Fruit fly (Drosophila melanogaster) whole organism, embryonic: ENCODE results near the gene CG10862.

ENCODE experiments used
- Bdp1 ChIP-seq: fragments of 200-800 bp; sonication (Bioruptor generic); optimal IDR thresholded peaks from 3 replicates; lab custom pipeline; 2016; ENCODE audit warnings: missing biosample characterization, missing genetic modification characterization
- Bteb2 ChIP-seq: fragments of 200-800 bp; sonication (Bioruptor generic); optimal IDR thresholded peaks from 2 replicates; lab custom pipeline; 2016; ENCODE audit warnings: missing biosample characterization, missing genetic modification characterization
- CG1024 ChIP-seq: fragments of 200-800 bp; sonication (Bioruptor generic); IDR thresholded peaks from 2 replicates; pipeline ENCODE4 v1.3.6; 2022; ENCODE audit warnings: missing biosample characterization, missing genetic modification characterization
- CG10431 ChIP-seq: fragments of 200-800 bp; sonication (Bioruptor generic); optimal IDR thresholded peaks from 3 replicates; lab custom pipeline; 2018; ENCODE audit warnings: missing biosample characterization, mild to moderate bottlenecking, missing genetic modification characterization
- CG11085 ChIP-seq: fragments of 200-800 bp; sonication (Bioruptor generic); IDR thresholded peaks from 2 replicates; pipeline ENCODE4 v1.3.6; 2022; ENCODE audit warnings: missing biosample characterization, missing genetic modification characterization
- CG12299 ChIP-seq: fragments of 200-800 bp; sonication (Bioruptor generic); optimal IDR thresholded peaks from 2 replicates; lab custom pipeline; 2018; ENCODE audit warnings: missing biosample characterization, mild to moderate bottlenecking, missing genetic modification characterization
- CG1529 ChIP-seq: fragments of 200-800 bp; sonication (Bioruptor generic); optimal IDR thresholded peaks from 3 replicates; lab custom pipeline; 2018; ENCODE audit warnings: missing biosample characterization, missing genetic modification characterization
- CG17328 ChIP-seq: fragments of 200-800 bp; sonication (Bioruptor generic); IDR thresholded peaks from 2 replicates; pipeline ENCODE4 v1.3.6; 2022; ENCODE audit warnings: missing biosample characterization, missing genetic modification characterization
- CG2889 ChIP-seq: fragments of 200-800 bp; sonication (Bioruptor generic); IDR thresholded peaks from 3 replicates; pipeline ENCODE4 v1.3.6; 2022; ENCODE audit warnings: missing biosample characterization, missing genetic modification characterization
- CG31365 ChIP-seq: fragments of 200-800 bp; sonication (Bioruptor generic); optimal IDR thresholded peaks from 2 replicates; lab custom pipeline; 2018; ENCODE audit warnings: missing biosample characterization, mild to moderate bottlenecking, missing genetic modification characterization
- CG4360 ChIP-seq: fragments of 200-800 bp; sonication (Bioruptor generic); IDR thresholded peaks from 2 replicates; pipeline ENCODE4 v1.3.6; 2022; ENCODE audit warnings: missing biosample characterization, missing genetic modification characterization
- CG43689 ChIP-seq: fragments of 200-800 bp; sonication (Bioruptor generic); IDR thresholded peaks from 2 replicates; pipeline ENCODE4 v1.3.6; 2022; ENCODE audit warnings: missing biosample characterization, missing genetic modification characterization
- CG5180 ChIP-seq: fragments of 200-800 bp; sonication (Bioruptor generic); optimal IDR thresholded peaks from 3 replicates; lab custom pipeline; 2017; ENCODE audit warnings: missing biosample characterization, missing genetic modification characterization, mild to moderate bottlenecking, moderate library complexity, missing genetic modification reagents
- CG7556 ChIP-seq: fragments of 200-800 bp; sonication (Bioruptor generic); optimal IDR thresholded peaks from 2 replicates; lab custom pipeline; 2017; ENCODE audit warnings: missing biosample characterization, mild to moderate bottlenecking, missing genetic modification characterization
- CG7745 ChIP-seq: fragments of 200-800 bp; sonication (Bioruptor generic); optimal IDR thresholded peaks from 2 replicates; lab custom pipeline; 2018; ENCODE audit warnings: missing biosample characterization, mild to moderate bottlenecking, missing genetic modification characterization, moderate library complexity
- CkIIα-i1 ChIP-seq: fragments of 200-800 bp; sonication (Bioruptor generic); IDR thresholded peaks from 2 replicates; pipeline ENCODE4 v1.3.6; 2022; ENCODE audit warnings: missing biosample characterization, missing genetic modification characterization
- E2f2 ChIP-seq: fragments of 200-800 bp; sonication (Bioruptor generic); IDR thresholded peaks from 2 replicates; pipeline ENCODE4 v1.3.6; 2022; ENCODE audit warnings: missing biosample characterization, missing genetic modification characterization
- Gug ChIP-seq: fragments of 200-800 bp; sonication (Bioruptor generic); IDR thresholded peaks from 4 replicates; pipeline ENCODE4 v1.3.6; 2022; ENCODE audit warnings: missing biosample characterization, missing genetic modification characterization
- H2.0 ChIP-seq: fragments of 200-800 bp; sonication (Bioruptor generic); IDR thresholded peaks from 2 replicates; pipeline ENCODE4 v1.3.6; 2022; ENCODE audit warnings: missing biosample characterization, missing genetic modification characterization
- MBD-R2 ChIP-seq: fragments of 200-800 bp; sonication (Bioruptor generic); IDR thresholded peaks from 2 replicates; pipeline ENCODE4 v1.3.6; 2022; ENCODE audit warnings: missing biosample characterization, missing genetic modification characterization
- Meics ChIP-seq: fragments of 200-800 bp; sonication (Bioruptor generic); optimal IDR thresholded peaks from 2 replicates; lab custom pipeline; 2017; ENCODE audit warnings: missing biosample characterization, mild to moderate bottlenecking, missing genetic modification characterization
- NFAT ChIP-seq: fragments of 200-800 bp; sonication (Bioruptor generic); IDR thresholded peaks from 2 replicates; pipeline ENCODE4 v1.3.6; 2022; ENCODE audit warnings: missing biosample characterization, missing genetic modification characterization
- Opbp ChIP-seq: fragments of 200-800 bp; sonication (Bioruptor generic); IDR thresholded peaks from 3 replicates; pipeline ENCODE4 v1.3.6; 2022; ENCODE audit warnings: missing biosample characterization, missing genetic modification characterization; ENCODE audit not compliant: partially characterized antibody
- Sin3A ChIP-seq: fragments of >200 bp; optimal IDR thresholded peaks from 2 replicates; lab custom pipeline; 2018
- Stat92E ChIP-seq, 3 experiments: fragments of >200 bp in 2 of 3; fragments of 200-800 bp in 1 of 3; sonication (Bioruptor generic) in 1 of 3; optimal IDR thresholded peaks; 2 replicates each; lab custom pipeline; 2017 to 2019; ENCODE audit warnings: missing biosample characterization in 3 of 3, missing genetic modification characterization in 3 of 3, mild to moderate bottlenecking in 1 of 3, moderate library complexity in 1 of 3
- TFAM ChIP-seq: fragments of 200-800 bp; sonication (Bioruptor generic); optimal IDR thresholded peaks from 2 replicates; lab custom pipeline; 2017; ENCODE audit warnings: missing biosample characterization, missing genetic modification characterization, inconsistent platforms
- Xbp1 ChIP-seq: fragments of 200-800 bp; sonication (Bioruptor generic); optimal IDR thresholded peaks from 3 replicates; lab custom pipeline; 2016; ENCODE audit warnings: missing biosample characterization, mild to moderate bottlenecking, missing genetic modification characterization
- aop ChIP-seq: fragments of 200-800 bp; sonication (Bioruptor generic); IDR thresholded peaks from 2 replicates; pipeline ENCODE4 v1.3.6; 2022; ENCODE audit warnings: missing biosample characterization, missing genetic modification characterization
- ase ChIP-seq: fragments of 200-800 bp; sonication (Bioruptor generic); IDR thresholded peaks from 3 replicates; pipeline ENCODE4 v1.3.6; 2022; ENCODE audit warnings: missing biosample characterization, missing genetic modification characterization
- cas ChIP-seq: fragments of 200-800 bp; sonication (Bioruptor generic); IDR thresholded peaks from 2 replicates; pipeline ENCODE4 v1.3.6; 2022; ENCODE audit warnings: missing biosample characterization, missing genetic modification characterization
- croc ChIP-seq: fragments of 200-800 bp; sonication (Bioruptor generic); conservative IDR thresholded peaks from 3 replicates; pipeline ENCODE4 v1.3.6; 2022; ENCODE audit warnings: missing biosample characterization, missing genetic modification characterization
- dpn ChIP-seq, 2 experiments: fragments of 200-800 bp; sonication (Bioruptor generic); optimal IDR thresholded peaks; 3 replicates each; lab custom pipeline; 2016; ENCODE audit warnings: missing biosample characterization in 2 of 2, missing genetic modification characterization in 2 of 2
- ems ChIP-seq: fragments of 200-800 bp; sonication (Bioruptor generic); optimal IDR thresholded peaks from 3 replicates; lab custom pipeline; 2016; ENCODE audit warnings: missing biosample characterization, missing genetic modification characterization
- fru ChIP-seq: fragments of >200 bp; optimal IDR thresholded peaks from 2 replicates; lab custom pipeline; 2017
- gt ChIP-seq: fragments of 200-800 bp; sonication (Bioruptor generic); IDR thresholded peaks from 2 replicates; pipeline ENCODE4 v1.3.6; 2022; ENCODE audit warnings: missing biosample characterization, missing genetic modification characterization
- hth ChIP-seq: fragments of >200 bp; optimal IDR thresholded peaks from 2 replicates; lab custom pipeline; 2017; ENCODE audit warnings: inconsistent platforms
- ken ChIP-seq: fragments of 200-800 bp; sonication (Bioruptor generic); IDR thresholded peaks from 3 replicates; pipeline ENCODE4 v1.3.6; 2022; ENCODE audit warnings: missing biosample characterization, missing genetic modification characterization
- klu ChIP-seq: fragments of 200-800 bp; sonication (Bioruptor generic); IDR thresholded peaks from 2 replicates; pipeline ENCODE4 v1.3.6; 2022; ENCODE audit warnings: missing biosample characterization, missing genetic modification characterization
- kni ChIP-seq: fragments of 200-800 bp; sonication (Bioruptor generic); optimal IDR thresholded peaks from 3 replicates; lab custom pipeline; 2017; ENCODE audit warnings: mild to moderate bottlenecking, missing biosample characterization, missing genetic modification reagents, missing genetic modification characterization
- mam ChIP-seq: fragments of 200-800 bp; sonication (Bioruptor generic); optimal IDR thresholded peaks from 3 replicates; lab custom pipeline; 2016; ENCODE audit warnings: missing biosample characterization, missing genetic modification characterization
- pfk ChIP-seq: fragments of 200-800 bp; sonication (Bioruptor generic); optimal IDR thresholded peaks from 2 replicates; lab custom pipeline; 2018; ENCODE audit warnings: missing biosample characterization, mild to moderate bottlenecking, missing genetic modification characterization, moderate library complexity
- phol ChIP-seq: fragments of 200-800 bp; sonication (Bioruptor generic); optimal IDR thresholded peaks from 3 replicates; lab custom pipeline; 2018; ENCODE audit warnings: missing biosample characterization, mild to moderate bottlenecking, missing genetic modification characterization, moderate library complexity
- pnt ChIP-seq: fragments of 200-800 bp; sonication (Bioruptor generic); optimal IDR thresholded peaks from 3 replicates; lab custom pipeline; 2016; ENCODE audit warnings: missing biosample characterization, missing genetic modification characterization
- ranshi ChIP-seq: fragments of 200-800 bp; sonication (Bioruptor generic); IDR thresholded peaks from 2 replicates; pipeline ENCODE4 v1.3.6; 2022; ENCODE audit warnings: missing biosample characterization, missing genetic modification characterization
- repo ChIP-seq: fragments of 200-800 bp; sonication (Bioruptor generic); optimal IDR thresholded peaks from 2 replicates; lab custom pipeline; 2016; ENCODE audit warnings: missing biosample characterization, missing genetic modification characterization
- shn ChIP-seq: fragments of 200-800 bp; sonication (Bioruptor generic); optimal IDR thresholded peaks from 3 replicates; lab custom pipeline; 2016; ENCODE audit warnings: missing biosample characterization, missing genetic modification characterization
- sima ChIP-seq: fragments of 200-800 bp; sonication (Bioruptor generic); optimal IDR thresholded peaks from 2 replicates; lab custom pipeline; 2016; ENCODE audit warnings: missing biosample characterization, missing genetic modification characterization
- stc ChIP-seq: fragments of 200-800 bp; sonication (Bioruptor generic); IDR thresholded peaks from 2 replicates; pipeline ENCODE4 v1.3.6; 2022; ENCODE audit warnings: missing biosample characterization, missing genetic modification characterization
- tio ChIP-seq: fragments of 200-800 bp; sonication (Bioruptor generic); optimal IDR thresholded peaks from 2 replicates; lab custom pipeline; 2017; ENCODE audit warnings: missing biosample characterization, missing genetic modification characterization, inconsistent platforms
- zen2 ChIP-seq: fragments of 200-800 bp; sonication (Bioruptor generic); IDR thresholded peaks from 3 replicates; pipeline ENCODE4 v1.3.6; 2022; ENCODE audit warnings: missing biosample characterization, missing genetic modification characterization; ENCODE audit not compliant: partially characterized antibody
- zfh1 ChIP-seq: fragments of 200-800 bp; sonication (Bioruptor generic); IDR thresholded peaks from 3 replicates; pipeline ENCODE4 v1.3.6; 2022; ENCODE audit warnings: missing biosample characterization, missing genetic modification characterization

Gene CG10862

DNA sequence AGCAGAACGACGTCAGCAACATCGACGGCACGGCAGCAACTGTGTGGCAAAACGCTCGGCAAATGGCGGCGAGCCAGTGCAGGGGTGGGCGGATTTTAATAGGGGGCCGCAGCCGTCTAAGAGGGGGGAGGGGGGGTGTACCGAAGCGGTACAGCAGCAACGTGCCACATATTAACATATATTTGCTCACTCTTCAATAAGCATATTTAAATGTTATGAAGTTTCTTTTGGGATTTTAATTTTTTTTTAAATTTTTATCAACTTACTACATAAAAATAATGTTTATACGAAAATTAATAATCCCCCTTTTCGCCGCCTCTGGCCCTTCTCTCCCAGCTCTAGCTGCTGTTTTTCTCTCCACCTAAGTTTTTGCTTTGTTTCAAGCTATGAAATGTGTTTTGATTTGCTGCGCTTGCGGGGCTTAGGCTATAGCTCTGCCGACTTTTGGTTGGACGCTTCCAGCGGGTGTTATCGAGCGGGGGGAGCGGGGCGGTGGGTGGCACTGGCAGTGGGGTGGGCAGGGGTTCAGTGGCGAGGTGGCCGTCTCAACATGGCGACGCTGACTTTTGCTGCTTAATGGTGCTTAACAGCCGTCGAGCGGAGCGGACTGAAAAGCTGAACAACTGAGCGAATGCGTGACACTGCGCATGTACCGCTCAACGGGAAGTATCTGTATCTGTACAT is 21.9 kb downstream of the CG10862 start (continued):
- peak; percentile 91 for TF ChIP-seq CG7556 (GFP tag; lab: Kevin White, UChicago)
- peak; percentile 86 for TF ChIP-seq stc (GFP tag; lab: Robert Waterston, UW)
- TF ChIP-seq Bteb2 (GFP tag; lab: Kevin White, UChicago), result no peak
- peak; percentile 52 for TF ChIP-seq mam (GFP tag; lab: Kevin White, UChicago)
- TF ChIP-seq dpn (GFP tag; optimal IDR thresholded peaks at IDR 0.05; lab: Kevin White, UChicago), result peak; percentile 40 to 87
- TF ChIP-seq MBD-R2 (GFP tag; lab: Robert Waterston, UW), result peak; percentile 48; the same call in 1 of the 2 replicates
- TF ChIP-seq aop (GFP tag; lab: Robert Waterston, UW), result no peak
- peak; percentile 34; the same call in 1 of the 2 replicates for TF ChIP-seq CG4360 (GFP tag; lab: Robert Waterston, UW)
- TF ChIP-seq croc, result peak; percentile 74
- no peak for TF ChIP-seq hth (lab: Kevin White, UChicago)
- TF ChIP-seq CG43689, result peak; percentile 59; the same call in 1 of the 2 replicates
- peak; percentile 69 for TF ChIP-seq CG1529
- TF ChIP-seq Opbp, result no peak
- TF ChIP-seq CG7745 (tag; lab: Kevin White, UChicago), result no peak
- TF ChIP-seq CG31365 (tag; lab: Kevin White, UChicago), result no peak
- TF ChIP-seq Sin3A (lab: Kevin White, UChicago), result no peak
- peak; percentile 61; the same call in 1 of the 2 replicates for TF ChIP-seq CkIIα-i1 (GFP tag; lab: Robert Waterston, UW)
- TF ChIP-seq shn (GFP tag; lab: Kevin White, UChicago), result no peak
- peak; percentile 5 for TF ChIP-seq pnt (GFP tag; lab: Kevin White, UChicago)
- TF ChIP-seq klu (GFP tag; lab: Robert Waterston, UW), result peak; percentile 79; the same call in 1 of the 2 replicates
- TF ChIP-seq cas (GFP tag; lab: Robert Waterston, UW), result peak; percentile 67
- TF ChIP-seq Stat92E (GFP tag; optimal IDR thresholded peaks at IDR 0.05; lab: Kevin White, UChicago), result no peak
- no peak for TF ChIP-seq ems (GFP tag; lab: Kevin White, UChicago)
- TF ChIP-seq CG5180 (GFP tag; lab: Kevin White, UChicago), result peak; percentile 60
- peak; percentile 89 for TF ChIP-seq H2.0 (GFP tag; lab: Robert Waterston, UW)
- TF ChIP-seq Meics (GFP tag; lab: Kevin White, UChicago), result peak; percentile 87
- TF ChIP-seq zen2 (GFP tag; lab: Robert Waterston, UW), result peak; percentile 35; the same call in 1 of the 3 replicates
- TF ChIP-seq CG12299 (tag; lab: Kevin White, UChicago), result peak; percentile 62
- TF ChIP-seq ase (GFP tag; lab: Robert Waterston, UW), result peak; percentile 69; the same call in 2 of the 3 replicates
- 0 out of 2 replicates have a peak, but pooled peaks have one; percentile 31 for TF ChIP-seq gt
- no peak for TF ChIP-seq fru (lab: Kevin White, UChicago)
- TF ChIP-seq TFAM, result no peak
- TF ChIP-seq repo, result no peak
- peak; percentile 76 for TF ChIP-seq tio (GFP tag; lab: Kevin White, UChicago)
- TF ChIP-seq pfk (GFP tag; lab: Kevin White, UChicago), result no peak
- TF ChIP-seq NFAT (GFP tag; lab: Robert Waterston, UW), result peak; percentile 78
- no peak for TF ChIP-seq sima (GFP tag; lab: Kevin White, UChicago)
- TF ChIP-seq Bdp1 (GFP tag; lab: Kevin White, UChicago), result no peak
- TF ChIP-seq ranshi (GFP tag; lab: Robert Waterston, UW), result peak; percentile 87
- peak; percentile 84 for TF ChIP-seq CG2889 (GFP tag; lab: Robert Waterston, UW)
- TF ChIP-seq CG1024 (GFP tag; lab: Robert Waterston, UW), result peak; percentile 29; the same call in 1 of the 2 replicates
- peak; percentile 71 for TF ChIP-seq phol
- peak; percentile 76 for TF ChIP-seq CG11085
- TF ChIP-seq Xbp1, result peak; percentile 89
- TF ChIP-seq kni (GFP tag; lab: Kevin White, UChicago), result no peak
- TF ChIP-seq CG17328 (GFP tag; lab: Robert Waterston, UW), result peak; percentile 83
- peak; percentile 30 for TF ChIP-seq CG10431 (GFP tag; lab: Kevin White, UChicago)
- TF ChIP-seq Gug (GFP tag; lab: Robert Waterston, UW), result peak; percentile 88
- TF ChIP-seq ken (GFP tag; lab: Robert Waterston, UW), result peak; percentile 85
- peak; percentile 89 for TF ChIP-seq zfh1 (GFP tag; lab: Robert Waterston, UW)
- peak; percentile 73 for TF ChIP-seq E2f2
